Fruit fly (Drosophila melanogaster): ENCODE results near the gene eIF4E1.

- TF ChIP-seq CG12605 (GFP tag; IDR thresholded peaks at IDR 0.05) (no peak), CG34367 (tag; optimal IDR thresholded peaks at IDR 0.05) (no peak), CG13204 (GFP tag; optimal IDR thresholded peaks at IDR 0.05) (no peak), Pif1B (GFP tag; optimal IDR thresholded peaks at IDR 0.05) (no peak), Snoo (tag; optimal IDR thresholded peaks at IDR 0.05) (no peak), EcR (GFP tag; optimal IDR thresholded peaks at IDR 0.05) (peak; percentile 33), gl (tag; optimal IDR thresholded peaks at IDR 0.05) (no peak), CG8159 (tag; optimal IDR thresholded peaks at IDR 0.05) (no peak)
These were observed 10.8 kb downstream of the eIF4E1 start for dm6 chr3L:9391340-9391980.

Data from whole organism, pupa.